Fruit fly (Drosophila melanogaster) whole organism, wandering third instar larva: Measurements from ENCODE around the gene Plc21C.

Experiments
- Abd-B ChIP-seq: fragments of >200 bp; optimal IDR thresholded peaks from 2 replicates; lab custom pipeline; 2017; ENCODE audit warnings: missing biosample characterization, missing genetic modification characterization
- CG32264 ChIP-seq: fragments of 200-800 bp; sonication (Bioruptor generic); optimal IDR thresholded peaks from 2 replicates; lab custom pipeline; 2016; ENCODE audit warnings: missing biosample characterization, missing genetic modification characterization
- CG9705 ChIP-seq: fragments of 200-800 bp; sonication (Bioruptor generic); optimal IDR thresholded peaks from 2 replicates; lab custom pipeline; 2018; ENCODE audit warnings: missing biosample characterization, mild to moderate bottlenecking, missing genetic modification characterization
- CrebA ChIP-seq: fragments of 200-800 bp; sonication (Bioruptor generic); optimal IDR thresholded peaks from 2 replicates; lab custom pipeline; 2016; ENCODE audit warnings: missing biosample characterization, mild to moderate bottlenecking, missing genetic modification characterization, borderline replicate concordance
- Dfd ChIP-seq: fragments of >200 bp; optimal IDR thresholded peaks from 2 replicates; lab custom pipeline; 2017; ENCODE audit warnings: missing biosample characterization, missing genetic modification characterization
- Dif ChIP-seq: fragments of 200-275, 200-300 bp; sonication (Bioruptor generic); optimal IDR thresholded peaks from 2 replicates; lab custom pipeline; 2018; ENCODE audit warnings: missing biosample characterization, missing genetic modification characterization; ENCODE audit not compliant: partially characterized antibody
- GATAd ChIP-seq: sonication (Bioruptor generic); optimal IDR thresholded peaks from 2 replicates; lab custom pipeline; 2016; ENCODE audit warnings: missing biosample characterization, missing genetic modification characterization
- HLH106 ChIP-seq: fragments of 200-800 bp; optimal IDR thresholded peaks from 3 replicates; lab custom pipeline; 2019; ENCODE audit warnings: missing biosample characterization, mild to moderate bottlenecking, missing genetic modification characterization, moderate library complexity
- Hnf4 ChIP-seq: fragments of 200-800 bp; sonication (Bioruptor generic); optimal IDR thresholded peaks from 2 replicates; lab custom pipeline; 2016; ENCODE audit warnings: missing biosample characterization, mild to moderate bottlenecking, missing genetic modification characterization
- Hr78 ChIP-seq: fragments of >200 bp; optimal IDR thresholded peaks from 2 replicates; lab custom pipeline; 2017; ENCODE audit warnings: missing biosample characterization, missing genetic modification characterization
- Hr83 ChIP-seq: fragments of 200-300 bp; sonication (Bioruptor generic); optimal IDR thresholded peaks from 2 replicates; lab custom pipeline; 2016; ENCODE audit warnings: missing biosample characterization, mild to moderate bottlenecking, missing genetic modification characterization, moderate library complexity; ENCODE audit not compliant: poor library complexity, severe bottlenecking
- Jra ChIP-seq: sonication (Bioruptor generic); optimal IDR thresholded peaks from 2 replicates; lab custom pipeline; 2016; ENCODE audit warnings: missing biosample characterization, missing genetic modification characterization
- Mio ChIP-seq: sonication (Bioruptor generic); optimal IDR thresholded peaks from 2 replicates; lab custom pipeline; 2016; ENCODE audit warnings: missing biosample characterization, missing genetic modification characterization
- Myc ChIP-seq: fragments of >200 bp; optimal IDR thresholded peaks from 2 replicates; lab custom pipeline; 2017
- N ChIP-seq: fragments of >200 bp; optimal IDR thresholded peaks from 2 replicates; lab custom pipeline; 2018; ENCODE audit warnings: missing biosample characterization, missing external identifiers, missing genetic modification characterization
- OdsH ChIP-seq: fragments of 200-800 bp; sonication (Bioruptor generic); optimal IDR thresholded peaks from 2 replicates; lab custom pipeline; 2016; ENCODE audit warnings: missing biosample characterization, mild to moderate bottlenecking, missing genetic modification characterization
- Rel ChIP-seq, 2 experiments: fragments of 200-800 bp; sonication (Bioruptor generic) in 1 of 2; optimal IDR thresholded peaks; 2 replicates in 1 of 2; 3 replicates in 1 of 2; lab custom pipeline; 2016 to 2019; ENCODE audit warnings: mild to moderate bottlenecking in 2 of 2, missing biosample characterization in 2 of 2, missing genetic modification characterization in 2 of 2, moderate library complexity in 1 of 2
- Sp1 ChIP-seq: fragments of 200-800 bp; sonication (Bioruptor generic); optimal IDR thresholded peaks from 3 replicates; lab custom pipeline; 2019; ENCODE audit warnings: missing biosample characterization, mild to moderate bottlenecking, missing genetic modification characterization, moderate library complexity
- Vsx2 ChIP-seq: fragments of 200-300, 225-300 bp; sonication (Bioruptor generic); optimal IDR thresholded peaks from 2 replicates; lab custom pipeline; 2018; ENCODE audit warnings: missing biosample characterization, missing genetic modification characterization; ENCODE audit not compliant: partially characterized antibody
- br ChIP-seq: fragments of 200-800 bp; sonication (Bioruptor generic); optimal IDR thresholded peaks from 2 replicates; lab custom pipeline; 2016; ENCODE audit warnings: missing biosample characterization, missing genetic modification characterization
- brk ChIP-seq: fragments of 200-800 bp; sonication (Bioruptor generic); optimal IDR thresholded peaks from 2 replicates; lab custom pipeline; 2016; ENCODE audit warnings: missing biosample characterization, mild to moderate bottlenecking, missing genetic modification characterization
- dl ChIP-seq, 2 experiments: fragments of 175-275, 200-275 bp in 1 of 2; fragments of 200-275 bp in 1 of 2; sonication (Bioruptor generic); optimal IDR thresholded peaks; lab custom pipeline; 2018; ENCODE audit warnings: mild to moderate bottlenecking in 2 of 2, missing biosample characterization in 2 of 2, missing genetic modification characterization in 2 of 2, moderate library complexity in 2 of 2; ENCODE audit not compliant: partially characterized antibody in 2 of 2, insufficient read depth in 1 of 2
- dmrt93B ChIP-seq: fragments of 200-800 bp; sonication (Bioruptor generic); optimal IDR thresholded peaks from 2 replicates; lab custom pipeline; 2018; ENCODE audit warnings: missing biosample characterization, mild to moderate bottlenecking, missing genetic modification characterization
- dsf ChIP-seq: sonication (Bioruptor generic); optimal IDR thresholded peaks from 2 replicates; lab custom pipeline; 2016; ENCODE audit warnings: missing biosample characterization, missing genetic modification characterization, borderline replicate concordance
- ey ChIP-seq: fragments of 200-800 bp; sonication (Bioruptor generic); optimal IDR thresholded peaks from 2 replicates; lab custom pipeline; 2016; ENCODE audit warnings: missing biosample characterization, missing genetic modification characterization
- foxo ChIP-seq, 2 experiments: fragments of 200-800 bp; sonication (Bioruptor generic); optimal IDR thresholded peaks; 2 replicates in 1 of 2; 3 replicates in 1 of 2; lab custom pipeline; 2016 to 2017; ENCODE audit warnings: missing biosample characterization in 2 of 2, missing genetic modification characterization in 2 of 2
- fru ChIP-seq: fragments of 200-800 bp; sonication (Bioruptor generic); optimal IDR thresholded peaks from 3 replicates; lab custom pipeline; 2016; ENCODE audit warnings: missing biosample characterization, mild to moderate bottlenecking, missing genetic modification characterization
- h ChIP-seq: fragments of 200-800 bp; sonication (Bioruptor generic); optimal IDR thresholded peaks from 3 replicates; lab custom pipeline; 2016; ENCODE audit warnings: missing biosample characterization, mild to moderate bottlenecking, missing genetic modification characterization
- jim ChIP-seq: fragments of 175-275, 200-325 bp; sonication (Bioruptor generic); optimal IDR thresholded peaks from 2 replicates; lab custom pipeline; 2016; ENCODE audit warnings: missing biosample characterization, mild to moderate bottlenecking, missing genetic modification characterization
- lola ChIP-seq: fragments of >200 bp; optimal IDR thresholded peaks from 2 replicates; lab custom pipeline; 2017; ENCODE audit warnings: missing biosample characterization, missing genetic modification characterization
- pan ChIP-seq: fragments of >200 bp; optimal IDR thresholded peaks from 2 replicates; lab custom pipeline; 2017
- psq ChIP-seq: fragments of 200-800 bp; sonication (Bioruptor generic); optimal IDR thresholded peaks from 3 replicates; lab custom pipeline; 2017; ENCODE audit warnings: missing biosample characterization, mild to moderate bottlenecking, missing genetic modification characterization, moderate library complexity
- rgr ChIP-seq: fragments of 200-800 bp; sonication (Bioruptor generic); optimal IDR thresholded peaks from 3 replicates; lab custom pipeline; 2016; ENCODE audit warnings: missing biosample characterization, mild to moderate bottlenecking, missing genetic modification characterization
- sage ChIP-seq: fragments of 200-800 bp; sonication (Bioruptor generic); optimal IDR thresholded peaks from 2 replicates; lab custom pipeline; 2016; ENCODE audit warnings: missing biosample characterization, mild to moderate bottlenecking, missing genetic modification characterization
- sv ChIP-seq: fragments of 200-800 bp; sonication (Bioruptor generic); optimal IDR thresholded peaks from 3 replicates; lab custom pipeline; 2016; ENCODE audit warnings: missing biosample characterization, missing genetic modification characterization
- tai ChIP-seq: sonication (Bioruptor generic); optimal IDR thresholded peaks from 2 replicates; lab custom pipeline; 2016; ENCODE audit warnings: missing biosample characterization, missing genetic modification characterization
- usp ChIP-seq: fragments of >200 bp; optimal IDR thresholded peaks from 2 replicates; lab custom pipeline; 2017; ENCODE audit warnings: missing biosample characterization, missing genetic modification characterization
- woc ChIP-seq: sonication (Bioruptor generic); optimal IDR thresholded peaks from 2 replicates; lab custom pipeline; 2016; ENCODE audit warnings: missing biosample characterization, mild to moderate bottlenecking, missing genetic modification characterization

Plc21C gene

dm6 chr2L:297480-298284 is 8.1 kb upstream of the Plc21C start, which contains the start of gene Pi3K21B:
Pi3K21B (plus strand) TSS chr2L:297880.
- TF ChIP-seq Vsx2 (GFP tag; lab: Kevin White, UChicago): no peak
- peak; percentile 92 for TF ChIP-seq ey
- TF ChIP-seq br (GFP tag; lab: Kevin White, UChicago): peak; percentile 94
- no peak for TF ChIP-seq usp (GFP tag; lab: Kevin White, UChicago)
- TF ChIP-seq dmrt93B (GFP tag; lab: Kevin White, UChicago): peak; percentile 86
- TF ChIP-seq Abd-B (GFP tag; lab: Kevin White, UChicago): no peak
- TF ChIP-seq CG9705: peak; percentile 85
- no peak for TF ChIP-seq Rel (GFP tag; optimal IDR thresholded peaks at IDR 0.05; lab: Kevin White, UChicago)
- TF ChIP-seq Rel (tag; optimal IDR thresholded peaks at IDR 0.05; lab: Kevin White, UChicago): peak; percentile 25
- peak; percentile 91 for TF ChIP-seq CG32264
- peak; percentile 16 for TF ChIP-seq N
- TF ChIP-seq sage (GFP tag; lab: Kevin White, UChicago): peak; percentile 71
- TF ChIP-seq OdsH (GFP tag; lab: Kevin White, UChicago): peak; percentile 89
- peak; percentile 98 for TF ChIP-seq Hnf4 (GFP tag; lab: Kevin White, UChicago)
- TF ChIP-seq tai (GFP tag; lab: Kevin White, UChicago): peak; percentile 98
- peak; percentile 95 for TF ChIP-seq rgr (GFP tag; lab: Kevin White, UChicago)
- TF ChIP-seq dsf (GFP tag; lab: Kevin White, UChicago): peak; percentile 93
- TF ChIP-seq foxo (GFP tag; optimal IDR thresholded peaks at IDR 0.05; lab: Kevin White, UChicago): peak; percentile 49 to 98
- TF ChIP-seq psq (GFP tag; lab: Kevin White, UChicago): peak; percentile 85
- peak; percentile 91 for TF ChIP-seq sv
- TF ChIP-seq Jra (GFP tag; lab: Kevin White, UChicago): peak; percentile 96
- no peak for TF ChIP-seq dl (GFP tag; optimal IDR thresholded peaks at IDR 0.05; lab: Kevin White, UChicago; ENCODE audit: insufficient read depth in 1 of 2, partially characterized antibody in 2 of 2)
- no peak for TF ChIP-seq Hr78
- no peak for TF ChIP-seq pan (lab: Kevin White, UChicago)
- peak; percentile 92 for TF ChIP-seq fru (GFP tag; lab: Kevin White, UChicago)
- TF ChIP-seq Sp1 (GFP tag; lab: Kevin White, UChicago): peak; percentile 92
- peak; percentile 76 for TF ChIP-seq brk (GFP tag; lab: Kevin White, UChicago)
- no peak for TF ChIP-seq lola (GFP tag; lab: Kevin White, UChicago)
- TF ChIP-seq Mio (GFP tag; lab: Kevin White, UChicago): peak; percentile 89
- TF ChIP-seq h: peak; percentile 90
- TF ChIP-seq jim: peak; percentile 92
- no peak for TF ChIP-seq GATAd (GFP tag; lab: Kevin White, UChicago)
- no peak for TF ChIP-seq CrebA
- TF ChIP-seq HLH106: peak; percentile 93
- no peak for TF ChIP-seq Myc (lab: Kevin White, UChicago)
- peak; percentile 79 for TF ChIP-seq woc (GFP tag; lab: Kevin White, UChicago)
- peak; percentile 12 for TF ChIP-seq Dfd (GFP tag; lab: Kevin White, UChicago)
- peak; percentile 37 for TF ChIP-seq Dif
- peak; percentile 100 for TF ChIP-seq Hr83 (GFP tag; lab: Kevin White, UChicago)

dm6 chr2L:298285-298644 is 7.5 kb upstream of the Plc21C start:
- TF ChIP-seq lola (GFP tag; lab: Kevin White, UChicago) (no peak), Rel (GFP tag; optimal IDR thresholded peaks at IDR 0.05; lab: Kevin White, UChicago) (no peak), Rel (tag; optimal IDR thresholded peaks at IDR 0.05; lab: Kevin White, UChicago) (peak; percentile 48)
- TF ChIP-seq, all 38 proteins: peak for 1
